Worm (Caenorhabditis elegans): ENCODE results near the gene srz-23.

Gene srz-23

ce11 chrIV:3444614-3445013 is 8.8 kb upstream of the srz-23 start, which contains the start of gene F58E2.5:
Gene F58E2.5 (plus strand): TSS chrIV:3444914.
- TF ChIP-seq nhr-28 (tag; optimal IDR thresholded peaks at IDR 0.05) (no peak), R02D3.7 (tag; optimal IDR thresholded peaks at IDR 0.05) (no peak), unc-62 (GFP tag; optimal IDR thresholded peaks at IDR 0.05) (no peak), nfya-1 (tag; optimal IDR thresholded peaks at IDR 0.05; ENCODE audit: insufficient read depth) (no peak), eor-1 (tag; optimal IDR thresholded peaks at IDR 0.05) (no peak), jun-1 (tag; optimal IDR thresholded peaks at IDR 0.05) (no peak), ZK546.5 (tag; optimal IDR thresholded peaks at IDR 0.05) (no peak), nhr-77 (tag; optimal IDR thresholded peaks at IDR 0.05) (no peak), fos-1 (tag; optimal IDR thresholded peaks at IDR 0.05) (no peak), hmg-11 (tag; optimal IDR thresholded peaks at IDR 0.05) (no peak), elt-3 (tag; optimal IDR thresholded peaks at IDR 0.05) (no peak), ceh-82 (tag; optimal IDR thresholded peaks at IDR 0.05) (no peak)

ce11 chrIV:3447350-3447749 is 6.1 kb upstream of the srz-23 start:
- TF ChIP-seq fkh-10 (GFP tag; optimal IDR thresholded peaks at IDR 0.05) (no peak), lsy-12 (tag; optimal IDR thresholded peaks at IDR 0.05) (no peak), lin-15B (tag; optimal IDR thresholded peaks at IDR 0.05) (no peak), nhr-25 (tag; optimal IDR thresholded peaks at IDR 0.05) (no peak), ceh-82 (tag; optimal IDR thresholded peaks at IDR 0.05) (no peak), elt-2 (tag; optimal IDR thresholded peaks at IDR 0.05) (no peak)

ce11 chrIV:3452516-3452915 is 892 bp upstream of the srz-23 start:
- TF ChIP-seq ZK546.5 (tag; optimal IDR thresholded peaks at IDR 0.05) (no peak), fkh-2 (tag; optimal IDR thresholded peaks at IDR 0.05) (no peak), egl-5 (tag; optimal IDR thresholded peaks at IDR 0.05) (no peak), ceh-9 (tag; optimal IDR thresholded peaks at IDR 0.05) (no peak), ceh-82 (tag; optimal IDR thresholded peaks at IDR 0.05) (no peak), fkh-10 (GFP tag; optimal IDR thresholded peaks at IDR 0.05) (no peak), mdl-1 (tag; optimal IDR thresholded peaks at IDR 0.05) (no peak), skn-1 (tag; optimal IDR thresholded peaks at IDR 0.05) (no peak), nhr-67 (tag; optimal IDR thresholded peaks at IDR 0.05) (no peak), nhr-12 (tag; optimal IDR thresholded peaks at IDR 0.05) (no peak), ztf-4 (tag; optimal IDR thresholded peaks at IDR 0.05) (no peak), ztf-11 (tag; optimal IDR thresholded peaks at IDR 0.05) (no peak), sea-2 (GFP tag; optimal IDR thresholded peaks at IDR 0.05) (no peak), mml-1 (tag; optimal IDR thresholded peaks at IDR 0.05) (no peak)

ce11 chrIV:3463254-3463653 is 9.8 kb downstream of the srz-23 start, which contains the start of gene F58E2.4:
Gene F58E2.4 (plus strand): TSS chrIV:3463387.
- no peak for TF ChIP-seq snpc-4 (tag; optimal IDR thresholded peaks at IDR 0.05)
- no peak for TF ChIP-seq unc-62 (GFP tag; optimal IDR thresholded peaks at IDR 0.05)
- no peak for TF ChIP-seq eor-1 (tag; optimal IDR thresholded peaks at IDR 0.05)
- TF ChIP-seq sea-2 (GFP tag; optimal IDR thresholded peaks at IDR 0.05), result no peak
- no peak for TF ChIP-seq elt-2 (tag; optimal IDR thresholded peaks at IDR 0.05)
- TF ChIP-seq jun-1 (tag; optimal IDR thresholded peaks at IDR 0.05), result no peak
- TF ChIP-seq ceh-82 (tag; optimal IDR thresholded peaks at IDR 0.05), result no peak
- no peak for TF ChIP-seq nhr-237 (tag; optimal IDR thresholded peaks at IDR 0.05)
- no peak for TF ChIP-seq nhr-25 (tag; optimal IDR thresholded peaks at IDR 0.05)
- TF ChIP-seq nhr-12 (tag; optimal IDR thresholded peaks at IDR 0.05), result no peak
- no peak for TF ChIP-seq fkh-2 (tag; optimal IDR thresholded peaks at IDR 0.05)
- TF ChIP-seq elt-3 (tag; optimal IDR thresholded peaks at IDR 0.05), result no peak
- TF ChIP-seq R02D3.7 (tag; optimal IDR thresholded peaks at IDR 0.05), result no peak
- TF ChIP-seq pqm-1 (tag; optimal IDR thresholded peaks at IDR 0.05), result no peak
- TF ChIP-seq ztf-11 (tag; optimal IDR thresholded peaks at IDR 0.05), result no peak
- TF ChIP-seq nhr-23 (tag; optimal IDR thresholded peaks at IDR 0.05), result no peak

ce11 chrIV:3467128-3467527 is 13.7 kb downstream of the srz-23 start, which contains the start of gene F58E2.3:
Gene F58E2.3 (plus strand): TSS chrIV:3467428.
- TF ChIP-seq daf-12 (tag; optimal IDR thresholded peaks at IDR 0.05) (no peak), nfya-1 (tag; optimal IDR thresholded peaks at IDR 0.05; ENCODE audit: insufficient read depth) (no peak), ceh-28 (tag; optimal IDR thresholded peaks at IDR 0.05) (no peak), ztf-11 (tag; optimal IDR thresholded peaks at IDR 0.05) (no peak), ama-1 (optimal IDR thresholded peaks at IDR 0.05) (no peak), lin-15B (tag; optimal IDR thresholded peaks at IDR 0.05) (no peak), ceh-16 (tag; optimal IDR thresholded peaks at IDR 0.05) (no peak), pqm-1 (tag; optimal IDR thresholded peaks at IDR 0.05) (no peak), nhr-67 (tag; optimal IDR thresholded peaks at IDR 0.05) (no peak), nhr-25 (tag; optimal IDR thresholded peaks at IDR 0.05) (no peak), aly-2 (tag; optimal IDR thresholded peaks at IDR 0.05) (no peak), nhr-28 (tag; optimal IDR thresholded peaks at IDR 0.05) (no peak), unc-39 (tag; optimal IDR thresholded peaks at IDR 0.05) (no peak), snpc-4 (tag; optimal IDR thresholded peaks at IDR 0.05) (no peak), mml-1 (tag; optimal IDR thresholded peaks at IDR 0.05) (no peak), nhr-43 (tag; optimal IDR thresholded peaks at IDR 0.05; ENCODE audit: poor library complexity, severe bottlenecking) (no peak), nhr-76 (tag; optimal IDR thresholded peaks at IDR 0.05) (no peak), elt-3 (tag; optimal IDR thresholded peaks at IDR 0.05) (no peak)

Measured in whole organism, L3 larva.